Worm (Caenorhabditis elegans): ENCODE results near the gene srab-10.

- TF ChIP-seq ama-1 (optimal IDR thresholded peaks at IDR 0.05) (no peak), scrt-1 (GFP tag; IDR thresholded peaks at IDR 0.05) (no peak), hmbx-1 (tag; optimal IDR thresholded peaks at IDR 0.05) (no peak), tbx-37 (GFP tag; conservative IDR thresholded peaks at IDR 0.05) (no peak), ceh-13 (GFP tag; optimal IDR thresholded peaks at IDR 0.05) (no peak), tbx-11 (GFP tag; IDR thresholded peaks at IDR 0.05) (no peak), sea-1 (GFP tag; conservative IDR thresholded peaks at IDR 0.05) (no peak)
Measured at ce11 chrV:3094351-3094750, 50.0 kb downstream of the srab-10 start, which contains the start of gene cyp-33C9.
